Fruit fly (Drosophila melanogaster) whole organism, embryonic: ENCODE data around the gene CG15034.

Experiments
- Blimp-1 ChIP-seq: fragments of 200-800 bp; sonication (Bioruptor generic); optimal IDR thresholded peaks from 3 replicates; lab custom pipeline; 2018; ENCODE audit warnings: missing biosample characterization, missing genetic modification characterization, mild to moderate bottlenecking, moderate library complexity, missing genetic modification reagents
- CG10543 ChIP-seq: fragments of 200-800 bp; sonication (Bioruptor generic); optimal IDR thresholded peaks from 3 replicates; lab custom pipeline; 2017; ENCODE audit warnings: missing biosample characterization, mild to moderate bottlenecking, missing genetic modification characterization, moderate library complexity
- CG12391 ChIP-seq: fragments of 200-800 bp; sonication (Bioruptor generic); optimal IDR thresholded peaks from 3 replicates; lab custom pipeline; 2018; ENCODE audit warnings: missing biosample characterization, mild to moderate bottlenecking, missing genetic modification characterization, moderate library complexity
- CG1529 ChIP-seq: fragments of 200-800 bp; sonication (Bioruptor generic); optimal IDR thresholded peaks from 3 replicates; lab custom pipeline; 2018; ENCODE audit warnings: missing biosample characterization, missing genetic modification characterization
- CG1792 ChIP-seq: fragments of 200-800 bp; sonication (Bioruptor generic); optimal IDR thresholded peaks from 2 replicates; lab custom pipeline; 2016; ENCODE audit warnings: missing biosample characterization, missing genetic modification characterization
- CG18262 ChIP-seq: fragments of 200-800 bp; optimal IDR thresholded peaks from 3 replicates; lab custom pipeline; 2019; ENCODE audit warnings: missing biosample characterization, mild to moderate bottlenecking, missing genetic modification characterization, moderate library complexity
- CG18476 ChIP-seq: fragments of 200-800 bp; sonication (Bioruptor generic); optimal IDR thresholded peaks from 2 replicates; lab custom pipeline; 2016; ENCODE audit warnings: missing biosample characterization, mild to moderate bottlenecking, missing genetic modification characterization
- CG2199 ChIP-seq: fragments of 200-800 bp; sonication (Bioruptor generic); IDR thresholded peaks from 3 replicates; pipeline ENCODE4 v1.3.6; 2022; ENCODE audit warnings: missing biosample characterization, missing genetic modification characterization
- CG31388 ChIP-seq: fragments of 200-800 bp; sonication (Bioruptor generic); optimal IDR thresholded peaks from 2 replicates; lab custom pipeline; 2016; ENCODE audit warnings: missing biosample characterization, missing genetic modification characterization
- CG3838 ChIP-seq: fragments of 200-800 bp; sonication (Bioruptor generic); optimal IDR thresholded peaks from 3 replicates; lab custom pipeline; 2016; ENCODE audit warnings: missing biosample characterization, missing genetic modification characterization
- CG42726 ChIP-seq: fragments of 200-800 bp; sonication (Bioruptor generic); IDR thresholded peaks from 2 replicates; pipeline ENCODE4 v1.3.6; 2022; ENCODE audit warnings: missing biosample characterization, missing genetic modification characterization; ENCODE audit not compliant: partially characterized antibody
- CG6791 ChIP-seq: fragments of 200-800 bp; sonication (Bioruptor generic); IDR thresholded peaks from 3 replicates; pipeline ENCODE4 v1.3.6; 2022; ENCODE audit warnings: missing biosample characterization, missing genetic modification characterization; ENCODE audit not compliant: partially characterized antibody
- CG9609 ChIP-seq: fragments of 200-800 bp; sonication (Bioruptor generic); optimal IDR thresholded peaks from 3 replicates; lab custom pipeline; 2016; ENCODE audit warnings: missing biosample characterization, missing genetic modification characterization
- CG9797 ChIP-seq: fragments of 200-800 bp; sonication (Bioruptor generic); optimal IDR thresholded peaks from 3 replicates; lab custom pipeline; 2018; ENCODE audit warnings: missing biosample characterization, mild to moderate bottlenecking, missing genetic modification characterization
- CoRest ChIP-seq: fragments of 200-800 bp; sonication (Bioruptor generic); optimal IDR thresholded peaks from 3 replicates; lab custom pipeline; 2018; ENCODE audit warnings: missing biosample characterization, mild to moderate bottlenecking, missing genetic modification characterization, moderate library complexity
- Dad ChIP-seq: fragments of 200-800 bp; sonication (Bioruptor generic); optimal IDR thresholded peaks from 3 replicates; lab custom pipeline; 2016; ENCODE audit warnings: missing biosample characterization, missing genetic modification characterization
- Doc3 ChIP-seq: fragments of 200-800 bp; sonication (Bioruptor generic); IDR thresholded peaks from 3 replicates; pipeline ENCODE4 v1.3.6; 2022; ENCODE audit warnings: missing biosample characterization, missing genetic modification characterization; ENCODE audit not compliant: partially characterized antibody
- Ets65A ChIP-seq: fragments of 200-800 bp; sonication (Bioruptor generic); peaks from one replicate; lab custom pipeline; 2016; ENCODE audit warnings: missing biosample characterization, missing genetic modification characterization
- H15 ChIP-seq: fragments of 200-800 bp; sonication (Bioruptor generic); IDR thresholded peaks from 3 replicates; pipeline ENCODE4 v1.3.6; 2022; ENCODE audit warnings: missing biosample characterization, missing genetic modification characterization
- HLH3B ChIP-seq: fragments of 200-800 bp; sonication (Bioruptor generic); IDR thresholded peaks from 2 replicates; pipeline ENCODE4 v1.3.6; 2022; ENCODE audit warnings: missing biosample characterization, missing genetic modification characterization
- Kr ChIP-seq: fragments of 200-800 bp; sonication (Bioruptor generic); optimal IDR thresholded peaks from 2 replicates; lab custom pipeline; 2017; ENCODE audit warnings: missing biosample characterization, mild to moderate bottlenecking, missing genetic modification characterization
- NC2α ChIP-seq: fragments of 200-800 bp; sonication (Bioruptor generic); optimal IDR thresholded peaks from 2 replicates; lab custom pipeline; 2016; ENCODE audit warnings: missing biosample characterization, missing genetic modification characterization
- NC2β ChIP-seq: fragments of 200-800 bp; sonication (Bioruptor generic); optimal IDR thresholded peaks from 2 replicates; lab custom pipeline; 2016; ENCODE audit warnings: missing biosample characterization, missing genetic modification characterization
- Neu2 ChIP-seq: fragments of 200-800 bp; sonication (Bioruptor generic); optimal IDR thresholded peaks from 3 replicates; lab custom pipeline; 2016; ENCODE audit warnings: missing biosample characterization, missing genetic modification characterization, borderline replicate concordance
- Pdp1 ChIP-seq, 2 experiments: fragments of 200-800 bp; sonication (Bioruptor generic); optimal IDR thresholded peaks; 3 replicates each; lab custom pipeline; 2016; ENCODE audit warnings: missing biosample characterization in 2 of 2, missing genetic modification characterization in 2 of 2, mild to moderate bottlenecking in 1 of 2, moderate library complexity in 1 of 2
- Sry-β ChIP-seq: fragments of 200-800 bp; sonication (Bioruptor generic); optimal IDR thresholded peaks from 2 replicates; lab custom pipeline; 2018; ENCODE audit warnings: missing biosample characterization, mild to moderate bottlenecking, missing genetic modification characterization, moderate library complexity
- ab ChIP-seq: fragments of 200-800 bp; sonication (Bioruptor generic); optimal IDR thresholded peaks from 2 replicates; lab custom pipeline; 2016; ENCODE audit warnings: missing biosample characterization, missing genetic modification characterization
- ase ChIP-seq: fragments of 200-800 bp; sonication (Bioruptor generic); IDR thresholded peaks from 3 replicates; pipeline ENCODE4 v1.3.6; 2022; ENCODE audit warnings: missing biosample characterization, missing genetic modification characterization
- bigmax ChIP-seq: fragments of 200-800 bp; sonication (Bioruptor generic); optimal IDR thresholded peaks from 2 replicates; lab custom pipeline; 2018; ENCODE audit warnings: missing biosample characterization, mild to moderate bottlenecking, missing genetic modification characterization
- cwo ChIP-seq: fragments of 200-800 bp; sonication (Bioruptor generic); optimal IDR thresholded peaks from 3 replicates; lab custom pipeline; 2017; ENCODE audit warnings: missing biosample characterization, missing genetic modification characterization, mild to moderate bottlenecking, moderate library complexity, missing genetic modification reagents
- dan ChIP-seq: fragments of 200-800 bp; sonication (Bioruptor generic); IDR thresholded peaks from 2 replicates; pipeline ENCODE4 v1.3.6; 2022; ENCODE audit warnings: missing biosample characterization, missing genetic modification characterization
- disco-r ChIP-seq: fragments of 200-800 bp; sonication (Bioruptor generic); optimal IDR thresholded peaks from 2 replicates; lab custom pipeline; 2016; ENCODE audit warnings: missing biosample characterization, missing genetic modification characterization
- dmrt99B ChIP-seq: fragments of 200-800 bp; sonication (Bioruptor generic); optimal IDR thresholded peaks from 2 replicates; lab custom pipeline; 2018; ENCODE audit warnings: missing biosample characterization, mild to moderate bottlenecking, missing genetic modification characterization, moderate library complexity
- ewg ChIP-seq: fragments of 200-800 bp; sonication (Bioruptor generic); optimal IDR thresholded peaks from 3 replicates; lab custom pipeline; 2017; ENCODE audit warnings: mild to moderate bottlenecking, missing biosample characterization, missing genetic modification reagents, missing genetic modification characterization
- h ChIP-seq: fragments of >200 bp; optimal IDR thresholded peaks from 2 replicates; lab custom pipeline; 2017
- inv ChIP-seq: fragments of 200-800 bp; sonication (Bioruptor generic); IDR thresholded peaks from 2 replicates; pipeline ENCODE4 v1.3.6; 2022; ENCODE audit warnings: missing biosample characterization, missing genetic modification characterization; ENCODE audit not compliant: partially characterized antibody
- lola ChIP-seq, 3 experiments: fragments of >200 bp in 2 of 3; fragments of 200-800 bp in 1 of 3; sonication (Bioruptor generic) in 1 of 3; optimal IDR thresholded peaks; 2 replicates each; lab custom pipeline; 2017 to 2019; ENCODE audit warnings: missing biosample characterization in 3 of 3, missing genetic modification characterization in 3 of 3, mild to moderate bottlenecking in 1 of 3, moderate library complexity in 1 of 3
- otp ChIP-seq: fragments of 200-800 bp; sonication (Bioruptor generic); IDR thresholded peaks from 3 replicates; pipeline ENCODE4, ENCODE4 v1.3.6; 2022; ENCODE audit warnings: missing biosample characterization, missing genetic modification characterization
- prd ChIP-seq, 3 experiments: fragments of >200 bp in 2 of 3; fragments of 200-800 bp in 1 of 3; sonication (Bioruptor generic) in 1 of 3; optimal IDR thresholded peaks in 2 of 3; IDR thresholded peaks in 1 of 3; 2 replicates in 2 of 3; 3 replicates in 1 of 3; pipeline versions ENCODE4 v1.3.6 to Lab custom; 2017 to 2022; ENCODE audit warnings: missing biosample characterization in 1 of 3, missing genetic modification characterization in 1 of 3
- scrt ChIP-seq: fragments of 200-800 bp; sonication (Bioruptor generic); optimal IDR thresholded peaks from 2 replicates; lab custom pipeline; 2018; ENCODE audit warnings: missing biosample characterization, mild to moderate bottlenecking, missing genetic modification characterization, moderate library complexity
- seq ChIP-seq: fragments of 200-800 bp; sonication (Bioruptor generic); IDR thresholded peaks from 2 replicates; pipeline ENCODE4 v1.3.6; 2022; ENCODE audit warnings: missing biosample characterization, missing genetic modification characterization
- tgo ChIP-seq: fragments of 200-800 bp; sonication (Bioruptor generic); IDR thresholded peaks from 3 replicates; pipeline ENCODE4 v1.3.6; 2022; ENCODE audit warnings: missing biosample characterization, missing genetic modification characterization
- tna ChIP-seq: fragments of 200-800 bp; sonication (Bioruptor generic); IDR thresholded peaks from 2 replicates; pipeline ENCODE4 v1.3.6; 2022; ENCODE audit warnings: missing biosample characterization, missing genetic modification characterization; ENCODE audit not compliant: partially characterized antibody
- tup ChIP-seq: fragments of 200-800 bp; sonication (Bioruptor generic); optimal IDR thresholded peaks from 2 replicates; lab custom pipeline; 2016; ENCODE audit warnings: missing biosample characterization, mild to moderate bottlenecking, missing genetic modification characterization, moderate library complexity
- tx ChIP-seq: fragments of 200-800 bp; sonication (Bioruptor generic); optimal IDR thresholded peaks from 2 replicates; lab custom pipeline; 2016; ENCODE audit warnings: missing biosample characterization, missing genetic modification characterization
- wdn ChIP-seq: fragments of 200-800 bp; sonication (Bioruptor generic); IDR thresholded peaks from 2 replicates; pipeline ENCODE4 v1.3.6; 2022; ENCODE audit warnings: missing biosample characterization, missing genetic modification characterization
- zf30C ChIP-seq: fragments of 200-800 bp; sonication (Bioruptor generic); optimal IDR thresholded peaks from 3 replicates; lab custom pipeline; 2018; ENCODE audit warnings: missing biosample characterization, mild to moderate bottlenecking, missing genetic modification characterization

Gene CG15034

dm6 chrX:7306538-7307477 is 40.5 kb downstream of the CG15034 start (continued):
- TF ChIP-seq CG2199 (GFP tag; lab: Robert Waterston, UW) (no peak), CG6791 (GFP tag; lab: Robert Waterston, UW) (no peak), dan (GFP tag; lab: Robert Waterston, UW) (peak; percentile 63), CG1792 (GFP tag; lab: Kevin White, UChicago) (peak; percentile 71), CG18262 (tag; lab: Kevin White, UChicago) (peak; percentile 99), Dad (GFP tag; lab: Kevin White, UChicago) (peak; percentile 69), CG42726 (GFP tag; lab: Robert Waterston, UW) (peak; percentile 60; the same call in 1 of the 2 replicates), HLH3B (GFP tag; lab: Robert Waterston, UW) (peak; percentile 67), tna (GFP tag; lab: Robert Waterston, UW) (no peak), tup (GFP tag; lab: Kevin White, UChicago) (no peak), inv (GFP tag; lab: Robert Waterston, UW) (no peak), CG12391 (tag; lab: Kevin White, UChicago) (peak; percentile 92), tx (GFP tag; lab: Kevin White, UChicago) (peak; percentile 71), disco-r (GFP tag; lab: Kevin White, UChicago) (peak; percentile 73), CG31388 (GFP tag; lab: Kevin White, UChicago) (peak; percentile 67), ase (peak; percentile 63; the same call in 1 of the 3 replicates), otp (GFP tag; lab: Robert Waterston, UW) (peak; percentile 19; the same call in 1 of the 3 replicates), cwo (GFP tag; lab: Kevin White, UChicago) (peak; percentile 78), H15 (GFP tag; lab: Robert Waterston, UW) (peak; percentile 72), bigmax (GFP tag; lab: Kevin White, UChicago) (no peak), ewg (GFP tag; lab: Kevin White, UChicago) (peak; percentile 89), zf30C (GFP tag; lab: Kevin White, UChicago) (no peak), wdn (GFP tag; lab: Robert Waterston, UW) (0 out of 2 replicates have a peak, but pooled peaks have one; percentile 4), h (lab: Kevin White, UChicago) (no peak), CG10543 (GFP tag; lab: Kevin White, UChicago) (peak; percentile 84), dmrt99B (tag; lab: Kevin White, UChicago) (peak; percentile 92), Ets65A (peak; percentile 99), Blimp-1 (GFP tag; lab: Kevin White, UChicago) (peak; percentile 89), seq (GFP tag; lab: Robert Waterston, UW) (peak; percentile 67; the same call in 1 of the 2 replicates), Neu2 (GFP tag; lab: Kevin White, UChicago) (peak; percentile 46), NC2α (GFP tag; lab: Kevin White, UChicago) (peak; percentile 61), CoRest (tag; lab: Kevin White, UChicago) (peak; percentile 98), NC2β (GFP tag; lab: Kevin White, UChicago) (peak; percentile 68), Kr (GFP tag; lab: Kevin White, UChicago) (peak; percentile 99), lola (GFP tag; optimal IDR thresholded peaks at IDR 0.05; lab: Kevin White, UChicago) (peak in 1 of 3 experiments; percentile 98), CG9609 (peak; percentile 80), CG3838 (GFP tag; lab: Kevin White, UChicago) (peak; percentile 61), CG9797 (GFP tag; lab: Kevin White, UChicago) (peak; percentile 35), scrt (peak; percentile 75), CG1529 (peak; percentile 72), ab (GFP tag; lab: Kevin White, UChicago) (peak; percentile 81), Doc3 (GFP tag; lab: Robert Waterston, UW) (no peak), tgo (peak; percentile 79), Pdp1 (GFP tag; optimal IDR thresholded peaks at IDR 0.05; lab: Kevin White, UChicago) (peak; percentile 30 to 71), prd (optimal IDR thresholded peaks at IDR 0.05; lab: Kevin White, UChicago) (no peak), prd (GFP tag; IDR thresholded peaks at IDR 0.05; lab: Robert Waterston, UW) (peak; percentile 83; the same call in 2 of the 3 replicates), CG18476 (peak; percentile 91), Sry-β (peak; percentile 67)
